Worm (Caenorhabditis elegans) whole organism, L4 larva: ENCODE data around the gene T27E9.2.

Source experiments
- F10B5.3 ChIP-seq: sonication (generic microtip); optimal IDR thresholded peaks from 2 replicates; lab custom pipeline; 2016; ENCODE audit warnings: mild to moderate bottlenecking, missing genetic modification characterization, missing compliant biosample characterization
- F37D6.2 ChIP-seq: sonication (generic microtip); optimal IDR thresholded peaks from 2 replicates; lab custom pipeline; 2016; ENCODE audit warnings: mild to moderate bottlenecking, missing genetic modification characterization, missing compliant biosample characterization
- Y48G9A.11 ChIP-seq: fragments of 200-800 bp; sonication (Bioruptor generic); IDR thresholded peaks from 2 replicates; pipeline ENCODE4 v1.3.6; 2022; ENCODE audit warnings: missing genetic modification reagents, missing genetic modification characterization, missing compliant biosample characterization
- ZK337.2 ChIP-seq: fragments of 200-800 bp; sonication (Bioruptor generic); IDR thresholded peaks from 2 replicates; pipeline ENCODE4 v1.3.6; 2022; ENCODE audit warnings: missing genetic modification reagents, missing genetic modification characterization, missing compliant biosample characterization
- ZK546.5 ChIP-seq, 2 experiments: sonication (generic microtip); optimal IDR thresholded peaks; 2 replicates each; lab custom pipeline; 2017; ENCODE audit warnings: missing biosample characterization in 2 of 2, missing genetic modification characterization in 2 of 2
- aly-2 ChIP-seq: sonication (generic microtip); optimal IDR thresholded peaks from 2 replicates; lab custom pipeline; 2018; ENCODE audit warnings: missing biosample characterization, missing genetic modification characterization
- arid-1 ChIP-seq: fragments of 200-800 bp; sonication (Bioruptor generic); conservative IDR thresholded peaks from 2 replicates; pipeline ENCODE4 v1.3.6; 2022; ENCODE audit warnings: missing genetic modification reagents, missing genetic modification characterization, missing compliant biosample characterization
- attf-4 ChIP-seq: sonication (generic microtip); optimal IDR thresholded peaks from 3 replicates; lab custom pipeline; 2017; ENCODE audit warnings: missing biosample characterization, missing genetic modification characterization
- ceh-28 ChIP-seq: fragments of 150-350 bp; optimal IDR thresholded peaks from 2 replicates; lab custom pipeline; 2014; ENCODE audit warnings: missing biosample characterization, missing genetic modification reagents, missing genetic modification characterization
- cey-2 ChIP-seq: sonication (generic microtip); optimal IDR thresholded peaks from 3 replicates; lab custom pipeline; 2017; ENCODE audit warnings: missing genetic modification characterization, mild to moderate bottlenecking, missing compliant biosample characterization, antibody characterized with exemption, borderline replicate concordance; ENCODE audit not compliant: insufficient read depth
- daf-12 ChIP-seq: fragments of 150-350 bp; optimal IDR thresholded peaks from 2 replicates; lab custom pipeline; 2014; ENCODE audit warnings: missing biosample characterization, missing genetic modification reagents, missing genetic modification characterization
- daf-16 ChIP-seq, 3 experiments: sonication (generic microtip); optimal IDR thresholded peaks; 2 replicates each; lab custom pipeline; 2016 to 2017; ENCODE audit warnings: missing genetic modification characterization in 3 of 3, missing genetic modification reagents in 3 of 3, mild to moderate bottlenecking in 2 of 3, missing compliant biosample characterization in 2 of 3, missing biosample characterization in 1 of 3, moderate library complexity in 1 of 3
- daf-8 ChIP-seq: fragments of 200-800 bp; sonication (Bioruptor generic); IDR thresholded peaks from 2 replicates; pipeline ENCODE4 v1.3.6; 2022; ENCODE audit warnings: missing genetic modification characterization, missing compliant biosample characterization
- dmd-9 ChIP-seq: fragments of 200-800 bp; sonication (Bioruptor generic); IDR thresholded peaks from 2 replicates; pipeline ENCODE4 v1.3.6; 2022; ENCODE audit warnings: missing genetic modification reagents, missing genetic modification characterization, missing compliant biosample characterization
- dpl-1 ChIP-seq: fragments of 150-350 bp; optimal IDR thresholded peaks from 2 replicates; lab custom pipeline; 2014; ENCODE audit warnings: missing biosample characterization, missing genetic modification reagents, missing genetic modification characterization
- duxl-1 ChIP-seq: sonication (generic microtip); optimal IDR thresholded peaks from 2 replicates; lab custom pipeline; 2016; ENCODE audit warnings: mild to moderate bottlenecking, missing genetic modification characterization, moderate library complexity, missing compliant biosample characterization; ENCODE audit not compliant: poor library complexity
- egl-27 ChIP-seq: sonication (generic microtip); optimal IDR thresholded peaks from 3 replicates; lab custom pipeline; 2017; ENCODE audit warnings: missing biosample characterization, missing genetic modification reagents, missing genetic modification characterization
- egl-43 ChIP-seq: fragments of 200-800 bp; sonication (Bioruptor generic); IDR thresholded peaks from 2 replicates; pipeline ENCODE4 v1.3.6; 2022; ENCODE audit warnings: missing genetic modification reagents, missing genetic modification characterization, missing compliant biosample characterization
- hlh-30 ChIP-seq: sonication (generic microtip); optimal IDR thresholded peaks from 2 replicates; lab custom pipeline; 2017; ENCODE audit warnings: antibody characterized with exemption, mild to moderate bottlenecking, missing genetic modification characterization, missing compliant biosample characterization; ENCODE audit not compliant: insufficient read depth
- hmg-1.1 ChIP-seq: fragments of 200-800 bp; sonication (Bioruptor generic); IDR thresholded peaks from 2 replicates; pipeline ENCODE4 v1.3.6; 2022; ENCODE audit warnings: missing genetic modification reagents, missing genetic modification characterization, missing compliant biosample characterization
- jun-1 ChIP-seq: fragments of 150-350 bp; optimal IDR thresholded peaks from 2 replicates; lab custom pipeline; 2014; ENCODE audit warnings: missing biosample characterization, missing genetic modification reagents, missing genetic modification characterization
- lin-15B ChIP-seq: fragments of 150-350 bp; sonication (generic microtip); optimal IDR thresholded peaks from 3 replicates; lab custom pipeline; 2014; ENCODE audit warnings: missing biosample characterization, missing genetic modification characterization
- lir-3 ChIP-seq: sonication (generic microtip); optimal IDR thresholded peaks from 2 replicates; lab custom pipeline; 2016; ENCODE audit warnings: mild to moderate bottlenecking, missing genetic modification characterization, missing compliant biosample characterization
- lsy-2 ChIP-seq, 2 experiments: fragments of 150-350 bp in 1 of 2; sonication (generic microtip) in 1 of 2; optimal IDR thresholded peaks; 2 replicates each; lab custom pipeline; 2014 to 2017; ENCODE audit warnings: missing biosample characterization in 2 of 2, missing genetic modification characterization in 2 of 2
- madf-9 ChIP-seq: fragments of 200-800 bp; sonication (Bioruptor generic); conservative IDR thresholded peaks from 2 replicates; pipeline ENCODE4 v1.3.6; 2022; ENCODE audit warnings: missing genetic modification reagents, missing genetic modification characterization, missing compliant biosample characterization
- mes-2 ChIP-seq: sonication (generic microtip); optimal IDR thresholded peaks from 2 replicates; lab custom pipeline; 2016; ENCODE audit warnings: missing genotype, mild to moderate bottlenecking, missing genetic modification characterization, missing compliant biosample characterization; ENCODE audit not compliant: poor library complexity, severe bottlenecking
- mxl-2 ChIP-seq: fragments of 200-800 bp; sonication (Bioruptor generic); conservative IDR thresholded peaks from 2 replicates; pipeline ENCODE4 v1.3.6; 2022; ENCODE audit warnings: missing genetic modification reagents, missing genetic modification characterization, missing compliant biosample characterization
- nhr-11 ChIP-seq: fragments of 150-350 bp; optimal IDR thresholded peaks from 2 replicates; lab custom pipeline; 2014; ENCODE audit warnings: missing biosample characterization, missing genetic modification characterization
- nhr-111 ChIP-seq: fragments of 200-800 bp; sonication (Bioruptor generic); optimal IDR thresholded peaks from 2 replicates; lab custom pipeline; 2018; ENCODE audit warnings: mild to moderate bottlenecking, missing genetic modification characterization, missing compliant biosample characterization
- nhr-25 ChIP-seq: sonication (generic microtip); optimal IDR thresholded peaks from 2 replicates; lab custom pipeline; 2017; ENCODE audit warnings: missing genetic modification characterization, mild to moderate bottlenecking, missing compliant biosample characterization, antibody characterized with exemption, moderate library complexity, borderline replicate concordance; ENCODE audit not compliant: insufficient read depth
- nhr-48 ChIP-seq: sonication (generic microtip); optimal IDR thresholded peaks from 2 replicates; lab custom pipeline; 2016; ENCODE audit warnings: mild to moderate bottlenecking, missing genetic modification characterization, missing compliant biosample characterization
- nhr-76 ChIP-seq: fragments of 150-350 bp; optimal IDR thresholded peaks from 2 replicates; lab custom pipeline; 2014; ENCODE audit warnings: missing biosample characterization, missing genetic modification characterization
- nhr-77 ChIP-seq: fragments of 150-350 bp; optimal IDR thresholded peaks from 2 replicates; lab custom pipeline; 2014; ENCODE audit warnings: missing biosample characterization, missing genetic modification characterization
- php-3 ChIP-seq: fragments of 200-800 bp; sonication (Bioruptor generic); IDR thresholded peaks from 2 replicates; pipeline ENCODE4 v1.3.6; 2022; ENCODE audit warnings: missing genetic modification reagents, missing genetic modification characterization, missing compliant biosample characterization
- pqm-1 ChIP-seq: sonication (generic microtip); optimal IDR thresholded peaks from 2 replicates; lab custom pipeline; 2017; ENCODE audit warnings: missing biosample characterization, missing genetic modification characterization
- rbr-2 ChIP-seq: sonication (generic microtip); optimal IDR thresholded peaks from 2 replicates; lab custom pipeline; 2016; ENCODE audit warnings: missing genotype, missing genetic modification characterization, missing compliant biosample characterization
- set-16 ChIP-seq: fragments of 200-800 bp; sonication (Bioruptor generic); IDR thresholded peaks from 2 replicates; pipeline ENCODE4 v1.3.6; 2022; ENCODE audit warnings: missing genetic modification reagents, missing genetic modification characterization, missing compliant biosample characterization
- snpc-4 ChIP-seq: fragments of 150-350 bp; optimal IDR thresholded peaks from 2 replicates; lab custom pipeline; 2014; ENCODE audit warnings: missing biosample characterization, missing genetic modification characterization
- spr-3 ChIP-seq: fragments of 200-800 bp; sonication (Bioruptor generic); optimal IDR thresholded peaks from 2 replicates; lab custom pipeline; 2018; ENCODE audit warnings: mild to moderate bottlenecking, missing genetic modification characterization, missing compliant biosample characterization
- unc-130 ChIP-seq: sonication (generic microtip); optimal IDR thresholded peaks from 2 replicates; lab custom pipeline; 2016; ENCODE audit warnings: missing genetic modification reagents, missing genetic modification characterization, missing compliant biosample characterization
- unc-39 ChIP-seq: sonication (generic microtip); optimal IDR thresholded peaks from 2 replicates; lab custom pipeline; 2017; ENCODE audit warnings: missing biosample characterization, missing genetic modification characterization
- unc-62 ChIP-seq, 3 experiments: fragments of 150-350 bp in 1 of 3; sonication (generic microtip); optimal IDR thresholded peaks in 2 of 3; peaks in 1 of 3; 1 replicate in 1 of 3; 2 replicates in 2 of 3; lab custom pipeline; 2014 to 2017; ENCODE audit warnings: missing biosample characterization in 3 of 3, missing genetic modification characterization in 3 of 3, missing genetic modification reagents in 3 of 3, missing genotype in 1 of 3
- vab-7 ChIP-seq: fragments of 200-800 bp; sonication (Bioruptor generic); IDR thresholded peaks from 2 replicates; pipeline ENCODE4 v1.3.6; 2022; ENCODE audit warnings: missing genetic modification reagents, missing genetic modification characterization, missing compliant biosample characterization
- zfp-2 ChIP-seq: sonication (generic microtip); optimal IDR thresholded peaks from 2 replicates; lab custom pipeline; 2016; ENCODE audit warnings: mild to moderate bottlenecking, missing genetic modification characterization, missing compliant biosample characterization
- zfp-3 ChIP-seq: fragments of 200-800 bp; sonication (Bioruptor generic); conservative IDR thresholded peaks from 2 replicates; pipeline ENCODE4 v1.3.6; 2022; ENCODE audit warnings: missing genetic modification reagents, missing genetic modification characterization, missing compliant biosample characterization
- zip-11 ChIP-seq: fragments of 200-800 bp; sonication (Bioruptor generic); IDR thresholded peaks from 2 replicates; pipeline ENCODE4 v1.3.6; 2022; ENCODE audit warnings: missing genetic modification characterization, missing compliant biosample characterization
- ztf-7 ChIP-seq: fragments of 150-350 bp; optimal IDR thresholded peaks from 2 replicates; lab custom pipeline; 2014; ENCODE audit warnings: missing biosample characterization, missing genetic modification characterization

Gene T27E9.2

DNA sequence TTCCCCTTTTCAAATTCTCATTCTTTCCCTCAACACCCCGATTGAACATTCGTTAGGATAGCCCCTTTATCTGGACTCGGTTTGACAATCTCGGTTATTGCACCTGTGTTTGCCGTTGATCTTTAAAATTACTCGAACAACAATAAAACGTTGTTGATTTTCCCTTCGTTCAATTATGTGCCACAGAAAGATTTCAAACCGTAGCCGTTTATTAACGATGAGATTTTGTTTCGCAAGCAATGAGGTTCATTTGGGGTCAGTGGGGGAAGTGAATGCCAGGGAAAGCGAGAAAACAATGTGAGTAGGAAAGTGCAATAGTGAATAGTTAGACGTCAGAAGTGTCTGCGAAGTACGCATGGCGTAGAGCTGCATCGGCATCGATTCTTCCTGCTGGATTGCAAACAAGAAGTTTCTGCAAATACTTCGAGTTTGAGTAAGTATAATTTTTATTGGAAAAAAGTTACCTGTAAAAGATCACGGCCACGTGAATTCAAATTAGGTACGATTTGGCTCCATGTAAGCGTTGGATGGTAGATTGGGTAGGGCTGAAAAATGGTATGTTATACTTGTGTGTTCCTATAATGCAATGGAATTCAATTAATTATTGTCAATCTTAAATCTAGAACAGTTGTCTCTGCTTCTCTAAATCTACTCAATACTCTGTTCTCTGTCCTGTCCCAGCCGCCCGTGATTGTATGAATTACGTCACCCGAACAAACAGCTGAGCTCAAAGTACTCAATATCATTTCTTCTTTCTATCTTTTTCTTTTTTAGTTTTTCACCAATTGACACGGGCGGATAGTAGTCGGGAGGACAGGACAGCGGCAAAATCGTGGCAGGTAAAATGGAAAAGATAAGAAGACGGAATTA lies 2.3 kb upstream of the T27E9.2 start, which contains the start of gene kel-3:
kel-3 (plus strand) TSS at position 328 of the 870 bp plus-strand sequence.
- TF ChIP-seq ztf-7 (tag; lab: Kevin White, UChicago), result no peak
- TF ChIP-seq F37D6.2 (tag; lab: Kevin White, UChicago), result no peak
- TF ChIP-seq mxl-2 (GFP tag; lab: Robert Waterston, UW), result no peak
- peak; percentile 11 for TF ChIP-seq lin-15B
- TF ChIP-seq madf-9, result peak; percentile 9
- peak; percentile 63 for TF ChIP-seq cey-2 (tag; lab: Kevin White, UChicago)
- TF ChIP-seq hmg-1.1 (GFP tag; lab: Robert Waterston, UW), result peak; percentile 67; the same call in 1 of the 2 replicates
- TF ChIP-seq set-16 (GFP tag; lab: Robert Waterston, UW), result no peak
- peak; percentile 7 for TF ChIP-seq dpl-1 (GFP tag; lab: Kevin White, UChicago)
- peak; percentile 70 for TF ChIP-seq egl-43 (GFP tag; lab: Robert Waterston, UW)
- peak in 1 of 2 experiments; percentile 63 for TF ChIP-seq ZK546.5 (tag; optimal IDR thresholded peaks at IDR 0.05; lab: Kevin White, UChicago)
- TF ChIP-seq attf-4, result peak; percentile 34
- TF ChIP-seq lsy-2 (tag; optimal IDR thresholded peaks at IDR 0.05; lab: Kevin White, UChicago), result peak; percentile 63 to 86
- TF ChIP-seq pqm-1 (tag; lab: Kevin White, UChicago), result peak; percentile 93
- TF ChIP-seq F10B5.3, result peak; percentile 76
- TF ChIP-seq mes-2, result peak; percentile 70
- no peak for TF ChIP-seq nhr-76 (tag; lab: Kevin White, UChicago)
- TF ChIP-seq hlh-30 (tag; lab: Kevin White, UChicago), result peak; percentile 76
- no peak for TF ChIP-seq nhr-25 (tag; lab: Kevin White, UChicago)
- no peak for TF ChIP-seq egl-27
- TF ChIP-seq unc-62 (GFP tag; optimal IDR thresholded peaks at IDR 0.05 in 1 of 2; lab: Kevin White, UChicago), result peak in 1 of 2 experiments; percentile 91
- no peak for TF ChIP-seq unc-62 (tag; optimal IDR thresholded peaks at IDR 0.05; lab: Kevin White, UChicago)
- TF ChIP-seq snpc-4 (tag; lab: Kevin White, UChicago), result no peak
- TF ChIP-seq unc-130, result peak; percentile 89
- TF ChIP-seq dmd-9 (GFP tag; lab: Robert Waterston, UW), result peak; percentile 67
- TF ChIP-seq daf-16 (GFP tag; optimal IDR thresholded peaks at IDR 0.05; lab: Kevin White, UChicago), result peak; percentile 50 to 61
- TF ChIP-seq daf-16 (tag; optimal IDR thresholded peaks at IDR 0.05; lab: Kevin White, UChicago), result peak; percentile 79
- peak; percentile 96 for TF ChIP-seq zfp-3 (GFP tag; lab: Robert Waterston, UW)
- TF ChIP-seq aly-2 (tag; lab: Kevin White, UChicago), result peak; percentile 95
- peak; percentile 34; the same call in 1 of the 2 replicates for TF ChIP-seq daf-8 (GFP tag; lab: Robert Waterston, UW)
- peak; percentile 44 for TF ChIP-seq rbr-2 (tag; lab: Kevin White, UChicago)
- peak; percentile 86 for TF ChIP-seq arid-1 (GFP tag; lab: Robert Waterston, UW)
- TF ChIP-seq zfp-2 (tag; lab: Kevin White, UChicago), result peak; percentile 30
- TF ChIP-seq zip-11 (GFP tag; lab: Robert Waterston, UW), result 0 out of 2 replicates have a peak, but pooled peaks have one; percentile 17
- peak; percentile 85 for TF ChIP-seq Y48G9A.11
- TF ChIP-seq jun-1 (tag; lab: Kevin White, UChicago), result no peak
- no peak for TF ChIP-seq ZK337.2 (GFP tag; lab: Robert Waterston, UW)
- TF ChIP-seq nhr-111 (GFP tag; lab: Kevin White, UChicago), result no peak
- peak; percentile 84 for TF ChIP-seq duxl-1 (tag; lab: Kevin White, UChicago)
- peak; percentile 7 for TF ChIP-seq lir-3 (tag; lab: Kevin White, UChicago)
- peak; percentile 74 for TF ChIP-seq nhr-11 (tag; lab: Kevin White, UChicago)
- no peak for TF ChIP-seq ceh-28
- TF ChIP-seq nhr-77, result peak; percentile 88
- peak; percentile 92 for TF ChIP-seq nhr-48
- no peak for TF ChIP-seq daf-12 (tag; lab: Kevin White, UChicago)
- peak; percentile 89 for TF ChIP-seq php-3 (GFP tag; lab: Robert Waterston, UW)
- no peak for TF ChIP-seq unc-39 (tag; lab: Kevin White, UChicago)
- TF ChIP-seq spr-3 (GFP tag; lab: Kevin White, UChicago), result peak; percentile 74
- TF ChIP-seq vab-7 (GFP tag; lab: Robert Waterston, UW), result 0 out of 2 replicates have a peak, but pooled peaks have one; percentile 8
